Worm (Caenorhabditis elegans): ENCODE measurements around the gene clu-1.
A peak's percentile ranks its signal among the peaks of the same experiment; 100 is the strongest.

clu-1 gene

DNA sequence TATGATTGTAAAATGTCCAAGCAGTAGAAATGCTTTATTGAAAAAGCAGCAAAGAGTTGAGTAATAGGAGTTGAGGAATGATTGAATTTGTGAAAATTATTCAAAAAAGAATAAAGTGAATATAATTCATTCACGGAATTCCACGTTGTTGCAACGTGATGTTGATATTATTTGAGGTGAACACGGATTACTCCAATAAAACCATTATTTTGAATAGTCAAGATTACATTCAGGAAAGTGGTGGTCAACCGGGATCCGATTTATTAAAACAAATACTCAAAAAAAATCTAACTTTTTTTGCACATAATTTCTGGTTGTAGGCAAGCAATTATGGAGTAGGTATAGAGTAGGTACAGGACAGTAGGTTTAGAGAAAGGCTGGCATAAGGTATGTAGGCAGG is 35.9 kb downstream of the clu-1 start, which contains the start of gene bre-3:
TSS of gene bre-3 (minus strand) at position 101 of the 400 bp plus-strand sequence.
- TF ChIP-seq die-1 (tag; optimal IDR thresholded peaks at IDR 0.05): no peak

DNA sequence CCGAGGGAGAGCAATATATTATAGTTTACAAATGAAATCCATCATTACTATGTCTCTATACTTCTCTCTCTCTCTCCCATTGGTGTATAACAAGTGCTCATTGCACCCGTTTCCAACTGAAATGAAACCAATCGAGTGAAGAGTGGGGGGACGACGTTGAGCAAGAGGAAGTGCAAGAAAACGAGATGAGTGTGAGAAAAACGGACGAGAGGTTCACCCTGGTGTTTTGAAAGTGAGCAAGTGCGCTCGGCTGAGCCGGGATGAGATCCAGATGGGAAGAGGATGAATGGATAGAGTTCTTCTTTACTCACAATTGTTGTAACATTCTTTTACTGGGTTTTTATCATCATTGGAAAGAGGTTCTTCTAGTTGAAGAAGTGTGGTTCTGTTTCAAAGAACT is 37.5 kb downstream of the clu-1 start:
- TF ChIP-seq tlf-1 (GFP tag; optimal IDR thresholded peaks at IDR 0.05) (no peak), nhr-179 (tag; optimal IDR thresholded peaks at IDR 0.05) (no peak), B0035.1 (tag; optimal IDR thresholded peaks at IDR 0.05) (no peak), snpc-1.1 (tag; optimal IDR thresholded peaks at IDR 0.05; ENCODE audit: insufficient read depth) (no peak), F49E8.2 (tag; optimal IDR thresholded peaks at IDR 0.05; ENCODE audit: insufficient read depth) (no peak), mcd-1 (GFP tag; IDR thresholded peaks at IDR 0.05) (0 out of 2 replicates have a peak, but pooled peaks have one; percentile 25), nhr-80 (tag; optimal IDR thresholded peaks at IDR 0.05) (no peak), snpc-3.4 (tag; optimal IDR thresholded peaks at IDR 0.05) (no peak), let-526 (GFP tag; IDR thresholded peaks at IDR 0.05) (no peak), hmg-1.2 (GFP tag; IDR thresholded peaks at IDR 0.05) (no peak), C06A6.2 (GFP tag; conservative IDR thresholded peaks at IDR 0.05) (no peak), lin-35 (GFP tag; optimal IDR thresholded peaks at IDR 0.05) (peak in 1 of 3 experiments; percentile 19), akir-1 (GFP tag; optimal IDR thresholded peaks at IDR 0.05) (no peak), unc-130 (GFP tag; optimal IDR thresholded peaks at IDR 0.05) (no peak), xnd-1 (tag; optimal IDR thresholded peaks at IDR 0.05) (no peak), attf-6 (GFP tag; IDR thresholded peaks at IDR 0.05) (no peak), ekl-4 (GFP tag; IDR thresholded peaks at IDR 0.05) (no peak), ceh-27 (GFP tag; optimal IDR thresholded peaks at IDR 0.05) (peak; percentile 20), F23B12.7 (tag; optimal IDR thresholded peaks at IDR 0.05; ENCODE audit: insufficient read depth) (no peak)

DNA sequence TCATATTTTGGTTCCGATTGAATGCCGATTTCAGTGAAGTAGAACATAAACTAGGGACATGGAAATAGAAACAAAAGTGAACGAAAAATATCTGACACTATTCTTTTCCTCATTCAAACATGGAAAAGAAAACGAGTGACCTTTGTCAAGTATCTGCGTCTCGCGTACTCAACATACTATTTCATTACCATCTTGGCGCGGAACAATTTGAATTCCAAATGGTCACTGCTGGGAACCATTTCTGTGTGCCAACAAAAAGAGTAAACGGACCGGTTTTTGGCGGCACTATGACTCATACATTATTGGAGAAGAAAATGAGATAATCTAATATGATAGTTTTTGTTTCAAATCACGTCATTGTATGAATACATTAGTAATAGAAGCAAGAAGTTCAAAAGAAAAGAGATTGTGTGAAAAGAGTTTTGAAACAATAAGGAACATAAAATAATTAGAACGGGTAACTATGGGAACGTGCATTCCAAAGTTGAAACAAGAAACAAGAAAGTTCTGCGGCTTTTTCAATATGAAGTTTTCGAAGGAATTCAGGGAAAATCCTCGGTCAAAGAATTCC is 38.8 kb downstream of the clu-1 start:
- no peak for TF ChIP-seq gei-17 (GFP tag; optimal IDR thresholded peaks at IDR 0.05)
- no peak for TF ChIP-seq Y67H2A.10 (GFP tag; conservative IDR thresholded peaks at IDR 0.05)
- no peak for TF ChIP-seq repo-1 (tag; optimal IDR thresholded peaks at IDR 0.05)
- no peak for TF ChIP-seq bed-2 (GFP tag; IDR thresholded peaks at IDR 0.05)
- no peak for TF ChIP-seq ZK185.1 (tag; optimal IDR thresholded peaks at IDR 0.05; ENCODE audit: poor library complexity, severe bottlenecking)
- TF ChIP-seq athp-1 (tag; optimal IDR thresholded peaks at IDR 0.05): no peak
- no peak for TF ChIP-seq ztf-26 (tag; optimal IDR thresholded peaks at IDR 0.05)
- no peak for TF ChIP-seq snpc-1.1 (tag; optimal IDR thresholded peaks at IDR 0.05; ENCODE audit: insufficient read depth)
- no peak for TF ChIP-seq ceh-100 (GFP tag; IDR thresholded peaks at IDR 0.05)
- TF ChIP-seq Y95B8A.8 (GFP tag; IDR thresholded peaks at IDR 0.05): no peak
- no peak for TF ChIP-seq dpff-1 (tag; optimal IDR thresholded peaks at IDR 0.05)
- no peak for TF ChIP-seq him-1 (tag; optimal IDR thresholded peaks at IDR 0.05)
- no peak for TF ChIP-seq akir-1 (GFP tag; optimal IDR thresholded peaks at IDR 0.05)
- TF ChIP-seq lir-1 (GFP tag; conservative IDR thresholded peaks at IDR 0.05): no peak
- no peak for TF ChIP-seq chd-7 (tag; optimal IDR thresholded peaks at IDR 0.05)
- no peak for TF ChIP-seq attf-6 (GFP tag; IDR thresholded peaks at IDR 0.05)

DNA sequence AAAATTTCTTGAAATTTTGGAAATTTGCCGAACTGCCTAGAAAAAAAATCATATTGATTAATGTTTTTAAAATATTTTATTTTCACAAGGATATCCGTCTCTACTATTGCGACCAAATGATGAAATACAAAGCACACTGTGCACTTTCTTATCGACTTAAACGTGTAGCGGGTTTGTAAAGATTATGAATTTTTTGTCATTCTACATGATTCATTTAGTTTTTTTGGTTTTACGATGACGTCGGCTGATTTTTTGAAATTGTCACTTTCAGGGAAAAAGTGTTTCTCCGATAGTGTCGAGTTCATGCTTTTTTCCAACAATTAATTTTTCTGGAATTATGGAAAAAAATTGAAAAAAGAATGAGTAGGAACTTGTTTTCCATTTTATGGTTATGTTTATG is 44.7 kb downstream of the clu-1 start:
- TF ChIP-seq nhr-80 (tag; optimal IDR thresholded peaks at IDR 0.05) (peak; percentile 53), ceh-91 (GFP tag; IDR thresholded peaks at IDR 0.05) (no peak)

Data from whole organism, young adult.